Worm (Caenorhabditis elegans) whole organism, L2 larva: ENCODE data around the gene F59C12.4.
A peak's percentile ranks its signal among the peaks of the same experiment; 100 is the strongest.

Source experiments
- aly-2 ChIP-seq: fragments of 150-350 bp; optimal IDR thresholded peaks from 2 replicates; lab custom pipeline; 2014; ENCODE audit warnings: missing biosample characterization, missing genetic modification characterization
- ama-1 ChIP-seq: fragments of 150-350 bp; optimal IDR thresholded peaks from 2 replicates; lab custom pipeline; 2018; ENCODE audit warnings: inconsistent platforms
- blmp-1 ChIP-seq: sonication (generic microtip); optimal IDR thresholded peaks from 2 replicates; lab custom pipeline; 2017; ENCODE audit warnings: missing genetic modification characterization, mild to moderate bottlenecking, missing compliant biosample characterization, antibody characterized with exemption, moderate library complexity; ENCODE audit not compliant: insufficient read depth
- ceh-16 ChIP-seq: fragments of 150-350 bp; optimal IDR thresholded peaks from 2 replicates; lab custom pipeline; 2014; ENCODE audit warnings: missing biosample characterization, missing genetic modification characterization
- ceh-82 ChIP-seq: fragments of 150-350 bp; optimal IDR thresholded peaks from 2 replicates; lab custom pipeline; 2014; ENCODE audit warnings: missing biosample characterization, missing genetic modification characterization
- crh-2 ChIP-seq: sonication (generic microtip); optimal IDR thresholded peaks from 2 replicates; lab custom pipeline; 2017; ENCODE audit warnings: missing biosample characterization, missing genetic modification characterization
- dmd-4 ChIP-seq: sonication (generic microtip); optimal IDR thresholded peaks from 2 replicates; lab custom pipeline; 2017; ENCODE audit warnings: missing biosample characterization, missing genetic modification characterization
- egl-27 ChIP-seq: sonication (generic microtip); optimal IDR thresholded peaks from 3 replicates; lab custom pipeline; 2017; ENCODE audit warnings: missing biosample characterization, missing genetic modification reagents, missing genetic modification characterization
- elt-1 ChIP-seq: fragments of 150-350 bp; optimal IDR thresholded peaks from 2 replicates; lab custom pipeline; 2014; ENCODE audit warnings: missing biosample characterization, missing genetic modification characterization
- fos-1 ChIP-seq: fragments of 150-350 bp; optimal IDR thresholded peaks from 2 replicates; lab custom pipeline; 2014; ENCODE audit warnings: missing biosample characterization, missing genetic modification characterization
- gmeb-1 ChIP-seq: fragments of 150-350 bp; optimal IDR thresholded peaks from 2 replicates; lab custom pipeline; 2014; ENCODE audit warnings: missing biosample characterization, missing genetic modification characterization
- lin-11 ChIP-seq: fragments of 150-350 bp; sonication (generic microtip); optimal IDR thresholded peaks from 2 replicates; lab custom pipeline; 2014; ENCODE audit warnings: missing biosample characterization, missing genetic modification characterization, inconsistent platforms, mixed read lengths
- lin-13 ChIP-seq: fragments of 150-350 bp; optimal IDR thresholded peaks from 2 replicates; lab custom pipeline; 2014; ENCODE audit warnings: missing biosample characterization, missing genetic modification reagents, missing genetic modification characterization
- lsy-2 ChIP-seq, 2 experiments: fragments of 150-350 bp in 1 of 2; sonication (generic microtip) in 1 of 2; optimal IDR thresholded peaks; 2 replicates each; lab custom pipeline; 2014 to 2017; ENCODE audit warnings: missing biosample characterization in 2 of 2, missing genetic modification characterization in 2 of 2
- mab-5 ChIP-seq: fragments of 150-350 bp; optimal IDR thresholded peaks from 2 replicates; lab custom pipeline; 2014; ENCODE audit warnings: missing biosample characterization, missing genetic modification characterization
- mdl-1 ChIP-seq, 2 experiments: fragments of 150-350 bp in 1 of 2; sonication (generic microtip) in 1 of 2; optimal IDR thresholded peaks; 2 replicates each; lab custom pipeline; 2017; ENCODE audit warnings: missing biosample characterization in 2 of 2, missing genetic modification characterization in 2 of 2
- nhr-11 ChIP-seq: fragments of 150-350 bp; optimal IDR thresholded peaks from 2 replicates; lab custom pipeline; 2014; ENCODE audit warnings: missing biosample characterization, missing genetic modification characterization
- nhr-12 ChIP-seq: fragments of 150-350 bp; optimal IDR thresholded peaks from 2 replicates; lab custom pipeline; 2014; ENCODE audit warnings: missing biosample characterization, missing genetic modification characterization
- nhr-129 ChIP-seq: fragments of 150-350 bp; optimal IDR thresholded peaks from 2 replicates; lab custom pipeline; 2014; ENCODE audit warnings: missing biosample characterization, missing genetic modification characterization
- nhr-21 ChIP-seq: fragments of 150-350 bp; optimal IDR thresholded peaks from 2 replicates; lab custom pipeline; 2014; ENCODE audit warnings: missing biosample characterization, missing genetic modification characterization
- nhr-23 ChIP-seq: fragments of 150-350 bp; optimal IDR thresholded peaks from 2 replicates; lab custom pipeline; 2014; ENCODE audit warnings: missing biosample characterization, missing genetic modification reagents, missing genetic modification characterization
- nhr-237 ChIP-seq: fragments of 150-350 bp; optimal IDR thresholded peaks from 2 replicates; lab custom pipeline; 2014; ENCODE audit warnings: missing biosample characterization, missing genetic modification characterization
- nhr-25 ChIP-seq: fragments of 150-350 bp; sonication (generic microtip); optimal IDR thresholded peaks from 3 replicates; lab custom pipeline; 2014; ENCODE audit warnings: missing biosample characterization, missing genetic modification characterization
- nhr-6 ChIP-seq: fragments of 150-350 bp; optimal IDR thresholded peaks from 2 replicates; lab custom pipeline; 2014; ENCODE audit warnings: missing biosample characterization, missing genetic modification characterization
- nhr-77 ChIP-seq: fragments of 150-350 bp; optimal IDR thresholded peaks from 2 replicates; lab custom pipeline; 2014; ENCODE audit warnings: missing biosample characterization, missing genetic modification characterization
- skn-1 ChIP-seq: sonication (generic microtip); optimal IDR thresholded peaks from 2 replicates; lab custom pipeline; 2017; ENCODE audit warnings: missing biosample characterization, missing genetic modification characterization
- sma-3 ChIP-seq: sonication (generic microtip); optimal IDR thresholded peaks from 2 replicates; lab custom pipeline; 2016; ENCODE audit warnings: missing genetic modification reagents, missing genetic modification characterization, missing compliant biosample characterization
- sma-9 ChIP-seq, 2 experiments: fragments of 150-350 bp in 1 of 2; sonication (generic microtip) in 1 of 2; optimal IDR thresholded peaks; 2 replicates each; lab custom pipeline; 2014 to 2016; ENCODE audit warnings: missing genetic modification characterization in 2 of 2, mild to moderate bottlenecking in 1 of 2, missing biosample characterization in 1 of 2, missing compliant biosample characterization in 1 of 2, missing genetic modification reagents in 1 of 2, moderate library complexity in 1 of 2
- unc-55 ChIP-seq: fragments of 150-350 bp; sonication (generic microtip); optimal IDR thresholded peaks from 3 replicates; lab custom pipeline; 2014; ENCODE audit warnings: missing biosample characterization, missing genetic modification reagents, missing genetic modification characterization
- zag-1 ChIP-seq: fragments of 150-350 bp; optimal IDR thresholded peaks from 2 replicates; lab custom pipeline; 2014; ENCODE audit warnings: missing biosample characterization, missing genetic modification characterization
- ztf-1 ChIP-seq: fragments of 200-800 bp; sonication (Bioruptor generic); conservative IDR thresholded peaks from 2 replicates; pipeline ENCODE4 v1.3.6; 2022; ENCODE audit warnings: missing genetic modification characterization, missing compliant biosample characterization
- ztf-4 ChIP-seq: fragments of 150-350 bp; optimal IDR thresholded peaks from 2 replicates; lab custom pipeline; 2014; ENCODE audit warnings: missing biosample characterization, missing genetic modification characterization

Gene F59C12.4

ce11 chrX:16625078-16625808 is 22.8 kb upstream of the F59C12.4 start:
- TF ChIP-seq nhr-129 (tag; lab: Kevin White, UChicago), result no peak
- no peak for TF ChIP-seq zag-1
- no peak for TF ChIP-seq blmp-1 (tag; lab: Kevin White, UChicago)
- no peak for TF ChIP-seq mdl-1 (tag; optimal IDR thresholded peaks at IDR 0.05; lab: Kevin White, UChicago)
- no peak for TF ChIP-seq sma-9 (GFP tag; optimal IDR thresholded peaks at IDR 0.05; lab: Kevin White, UChicago)
- TF ChIP-seq sma-9 (tag; optimal IDR thresholded peaks at IDR 0.05; lab: Kevin White, UChicago), result no peak
- TF ChIP-seq, all 48 proteins: peak for 0

DNA sequence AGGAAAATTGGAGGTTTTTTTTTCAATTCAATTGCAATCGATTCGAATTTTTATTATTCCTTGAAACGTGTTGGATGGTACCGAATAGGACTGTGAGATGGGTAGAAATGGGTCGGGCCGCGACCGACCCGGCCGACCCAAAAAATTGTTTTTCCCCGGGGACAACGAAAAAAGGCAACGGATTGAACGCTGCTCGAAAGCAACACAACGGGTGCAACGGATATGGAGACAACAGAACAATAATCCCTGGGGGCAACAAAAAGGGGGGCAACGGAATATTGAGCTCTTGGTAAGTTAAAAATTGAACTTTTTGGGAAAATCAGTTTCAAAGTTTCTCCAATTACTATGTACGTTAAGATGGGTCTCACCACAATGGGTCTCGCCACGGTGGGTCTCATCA is 20.8 kb upstream of the F59C12.4 start:
- TF ChIP-seq nhr-12 (no peak), nhr-77 (tag; lab: Kevin White, UChicago) (no peak), ztf-4 (tag; lab: Kevin White, UChicago) (no peak), aly-2 (tag; lab: Kevin White, UChicago) (no peak), zag-1 (no peak), elt-1 (tag; lab: Kevin White, UChicago) (no peak), mab-5 (tag; lab: Kevin White, UChicago) (no peak), nhr-23 (no peak), blmp-1 (tag; lab: Kevin White, UChicago) (no peak), lsy-2 (tag; optimal IDR thresholded peaks at IDR 0.05; lab: Kevin White, UChicago) (no peak), gmeb-1 (tag; lab: Kevin White, UChicago) (no peak), mdl-1 (tag; optimal IDR thresholded peaks at IDR 0.05; lab: Kevin White, UChicago) (no peak), sma-3 (no peak), ceh-16 (tag; lab: Kevin White, UChicago) (no peak), ztf-1 (GFP tag; lab: Robert Waterston, UW) (no peak)
- TF ChIP-seq, all 48 proteins: peak for 0

ce11 chrX:16621467-16621866 is 19.0 kb upstream of the F59C12.4 start, which contains the start of gene cpg-19:
TSS of gene cpg-19 (plus strand) at chrX:16621807.
- TF ChIP-seq unc-55 (GFP tag; lab: Kevin White, UChicago) (no peak), lin-13 (GFP tag; lab: Kevin White, UChicago) (no peak), nhr-11 (tag; lab: Kevin White, UChicago) (no peak), ztf-1 (GFP tag; lab: Robert Waterston, UW) (no peak), zag-1 (no peak), ama-1 (no peak), elt-1 (tag; lab: Kevin White, UChicago) (no peak), sma-3 (no peak), dmd-4 (tag; lab: Kevin White, UChicago) (no peak)

DNA sequence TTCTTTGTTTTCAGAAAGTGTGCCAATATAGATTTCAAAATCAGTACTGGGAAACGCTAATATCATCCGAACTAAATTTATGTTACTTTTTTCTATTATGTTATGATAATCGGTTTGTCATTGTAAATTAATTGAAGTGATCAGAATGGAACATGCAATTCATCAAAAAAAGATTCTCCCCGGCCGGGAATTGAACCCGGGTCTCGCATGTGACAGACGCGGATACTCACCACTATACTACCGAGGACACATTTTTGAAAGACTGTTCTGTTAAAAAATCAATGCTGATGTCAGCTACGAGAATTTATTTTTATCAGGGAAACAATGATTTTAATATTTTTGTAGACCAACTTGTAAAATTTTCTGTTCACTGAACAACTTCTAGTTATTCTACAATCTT is 16.7 kb upstream of the F59C12.4 start:
- no peak for TF ChIP-seq skn-1
- no peak for TF ChIP-seq egl-27
- no peak for TF ChIP-seq aly-2 (tag; lab: Kevin White, UChicago)
- peak; percentile 6 for TF ChIP-seq sma-9 (GFP tag; optimal IDR thresholded peaks at IDR 0.05; lab: Kevin White, UChicago)
- no peak for TF ChIP-seq sma-9 (tag; optimal IDR thresholded peaks at IDR 0.05; lab: Kevin White, UChicago)
- TF ChIP-seq sma-3, result peak; percentile 53
- peak; percentile 33 for TF ChIP-seq fos-1 (tag; lab: Kevin White, UChicago)
- no peak for TF ChIP-seq nhr-6 (tag; lab: Kevin White, UChicago)
- TF ChIP-seq nhr-21 (tag; lab: Kevin White, UChicago), result peak; percentile 32
- TF ChIP-seq nhr-11 (tag; lab: Kevin White, UChicago), result no peak
- TF ChIP-seq crh-2 (tag; lab: Kevin White, UChicago), result peak; percentile 35
- no peak for TF ChIP-seq nhr-77 (tag; lab: Kevin White, UChicago)
- TF ChIP-seq nhr-25, result no peak
- no peak for TF ChIP-seq nhr-237 (tag; lab: Kevin White, UChicago)

ce11 chrX:16618727-16619126 is 16.3 kb upstream of the F59C12.4 start:
- no peak for TF ChIP-seq dmd-4 (tag; lab: Kevin White, UChicago)
- no peak for TF ChIP-seq lin-11
- no peak for TF ChIP-seq nhr-11 (tag; lab: Kevin White, UChicago)
- no peak for TF ChIP-seq ceh-82 (tag; lab: Kevin White, UChicago)
